Fruit fly (Drosophila melanogaster): ENCODE results near the gene Gga.

The Gga gene

dm6 chrX:9600818-9601732 lies at the start of gene Gga:
Gga (plus strand) TSS chrX:9601030.
- TF ChIP-seq CG8301 (tag; optimal IDR thresholded peaks at IDR 0.05) (no peak), CG15710 (tag; optimal IDR thresholded peaks at IDR 0.05) (no peak), Pif1B (GFP tag; optimal IDR thresholded peaks at IDR 0.05) (no peak), EcR (GFP tag; optimal IDR thresholded peaks at IDR 0.05) (no peak), CG14655 (GFP tag; optimal IDR thresholded peaks at IDR 0.05) (no peak), CG13204 (GFP tag; optimal IDR thresholded peaks at IDR 0.05) (no peak), CG10348 (GFP tag; IDR thresholded peaks at IDR 0.05) (no peak), CG4496 (GFP tag; IDR thresholded peaks at IDR 0.05) (0 out of 3 replicates have a peak, but pooled peaks have one; percentile 18), Ets98B (GFP tag; IDR thresholded peaks at IDR 0.05) (no peak), D1 (tag; optimal IDR thresholded peaks at IDR 0.05) (no peak), Snoo (tag; optimal IDR thresholded peaks at IDR 0.05) (no peak), CG17806 (tag; optimal IDR thresholded peaks at IDR 0.05) (no peak), CG12605 (GFP tag; IDR thresholded peaks at IDR 0.05) (no peak), CG9948 (tag; optimal IDR thresholded peaks at IDR 0.05) (no peak), fd96Ca (GFP tag; IDR thresholded peaks at IDR 0.05) (0 out of 3 replicates have a peak, but pooled peaks have one; percentile 10), CG8159 (tag; optimal IDR thresholded peaks at IDR 0.05) (no peak), CG32121 (GFP tag; IDR thresholded peaks at IDR 0.05) (peak; percentile 41; the same call in 1 of the 2 replicates), Pif1A (GFP tag; optimal IDR thresholded peaks at IDR 0.05) (no peak)

- TF ChIP-seq Ets98B (GFP tag; IDR thresholded peaks at IDR 0.05) = no peak
- TF ChIP-seq fd96Ca (GFP tag; IDR thresholded peaks at IDR 0.05) = no peak
- no peak for TF ChIP-seq CG17806 (tag; optimal IDR thresholded peaks at IDR 0.05)
- TF ChIP-seq CG9948 (tag; optimal IDR thresholded peaks at IDR 0.05) = no peak
- no peak for TF ChIP-seq CG10348 (GFP tag; IDR thresholded peaks at IDR 0.05)
- no peak for TF ChIP-seq Pif1B (GFP tag; optimal IDR thresholded peaks at IDR 0.05)
- TF ChIP-seq Pif1A (GFP tag; optimal IDR thresholded peaks at IDR 0.05) = no peak
- no peak for TF ChIP-seq D1 (tag; optimal IDR thresholded peaks at IDR 0.05)
- no peak for TF ChIP-seq CG8301 (tag; optimal IDR thresholded peaks at IDR 0.05)
- TF ChIP-seq CG32121 (GFP tag; IDR thresholded peaks at IDR 0.05) = no peak
- no peak for TF ChIP-seq CG15710 (tag; optimal IDR thresholded peaks at IDR 0.05)
- TF ChIP-seq rn (GFP tag; IDR thresholded peaks at IDR 0.05) = no peak
- TF ChIP-seq CG13204 (GFP tag; optimal IDR thresholded peaks at IDR 0.05) = no peak
- TF ChIP-seq CG14655 (GFP tag; optimal IDR thresholded peaks at IDR 0.05) = no peak
- no peak for TF ChIP-seq CG34367 (tag; optimal IDR thresholded peaks at IDR 0.05)
- no peak for TF ChIP-seq Snoo (tag; optimal IDR thresholded peaks at IDR 0.05)
- no peak for TF ChIP-seq CG12605 (GFP tag; IDR thresholded peaks at IDR 0.05)
- no peak for TF ChIP-seq EcR (GFP tag; optimal IDR thresholded peaks at IDR 0.05)
- TF ChIP-seq CG4496 (GFP tag; IDR thresholded peaks at IDR 0.05) = no peak
These were observed 49.7 kb upstream of the Gga start for dm6 chrX:9551179-9551578.

- TF ChIP-seq EcR (GFP tag; optimal IDR thresholded peaks at IDR 0.05) (peak; percentile 18), CG4496 (GFP tag; IDR thresholded peaks at IDR 0.05) (peak; percentile 93), CG14655 (GFP tag; optimal IDR thresholded peaks at IDR 0.05) (peak; percentile 87), Ets98B (GFP tag; IDR thresholded peaks at IDR 0.05) (peak; percentile 87), CG34367 (tag; optimal IDR thresholded peaks at IDR 0.05) (peak; percentile 86), fd96Ca (GFP tag; IDR thresholded peaks at IDR 0.05) (peak; percentile 84), CG12605 (GFP tag; IDR thresholded peaks at IDR 0.05) (peak; percentile 90), CG9948 (tag; optimal IDR thresholded peaks at IDR 0.05) (peak; percentile 80), gl (tag; optimal IDR thresholded peaks at IDR 0.05) (peak; percentile 59), Pif1A (GFP tag; optimal IDR thresholded peaks at IDR 0.05) (peak; percentile 87), Snoo (tag; optimal IDR thresholded peaks at IDR 0.05) (peak; percentile 89), CG8301 (tag; optimal IDR thresholded peaks at IDR 0.05) (peak; percentile 82), CG17806 (tag; optimal IDR thresholded peaks at IDR 0.05) (peak; percentile 83), CG32121 (GFP tag; IDR thresholded peaks at IDR 0.05) (peak; percentile 77; the same call in 1 of the 2 replicates), CG10348 (GFP tag; IDR thresholded peaks at IDR 0.05) (no peak), CG15710 (tag; optimal IDR thresholded peaks at IDR 0.05) (peak; percentile 84), Pif1B (GFP tag; optimal IDR thresholded peaks at IDR 0.05) (peak; percentile 76), rn (GFP tag; IDR thresholded peaks at IDR 0.05) (0 out of 2 replicates have a peak, but pooled peaks have one; percentile 46), CG13204 (GFP tag; optimal IDR thresholded peaks at IDR 0.05) (peak; percentile 76), D1 (tag; optimal IDR thresholded peaks at IDR 0.05) (no peak), CG8159 (tag; optimal IDR thresholded peaks at IDR 0.05) (peak; percentile 89)
These were observed 47.1 kb upstream of the Gga start for dm6 chrX:9553545-9554320.

- peak; percentile 57 for TF ChIP-seq CG15710 (tag; optimal IDR thresholded peaks at IDR 0.05)
- TF ChIP-seq rn (GFP tag; IDR thresholded peaks at IDR 0.05) = peak; percentile 69
- peak; percentile 60 for TF ChIP-seq gl (tag; optimal IDR thresholded peaks at IDR 0.05)
- peak; percentile 82 for TF ChIP-seq CG34367 (tag; optimal IDR thresholded peaks at IDR 0.05)
- peak; percentile 20 for TF ChIP-seq CG8301 (tag; optimal IDR thresholded peaks at IDR 0.05)
- TF ChIP-seq CG13204 (GFP tag; optimal IDR thresholded peaks at IDR 0.05) = no peak
- peak; percentile 91 for TF ChIP-seq Snoo (tag; optimal IDR thresholded peaks at IDR 0.05)
- TF ChIP-seq Ets98B (GFP tag; IDR thresholded peaks at IDR 0.05) = peak; percentile 73
- TF ChIP-seq CG10348 (GFP tag; IDR thresholded peaks at IDR 0.05) = no peak
- TF ChIP-seq Pif1A (GFP tag; optimal IDR thresholded peaks at IDR 0.05) = no peak
- peak; percentile 61; the same call in 1 of the 2 replicates for TF ChIP-seq CG32121 (GFP tag; IDR thresholded peaks at IDR 0.05)
- TF ChIP-seq CG17806 (tag; optimal IDR thresholded peaks at IDR 0.05) = peak; percentile 7
- peak; percentile 65 for TF ChIP-seq Pif1B (GFP tag; optimal IDR thresholded peaks at IDR 0.05)
- TF ChIP-seq CG14655 (GFP tag; optimal IDR thresholded peaks at IDR 0.05) = no peak
- TF ChIP-seq CG9948 (tag; optimal IDR thresholded peaks at IDR 0.05) = no peak
- TF ChIP-seq EcR (GFP tag; optimal IDR thresholded peaks at IDR 0.05) = peak; percentile 45
- peak; percentile 96 for TF ChIP-seq CG4496 (GFP tag; IDR thresholded peaks at IDR 0.05)
- peak; percentile 78 for TF ChIP-seq CG12605 (GFP tag; IDR thresholded peaks at IDR 0.05)
- TF ChIP-seq fd96Ca (GFP tag; IDR thresholded peaks at IDR 0.05) = peak; percentile 73
- peak; percentile 2 for TF ChIP-seq CG8159 (tag; optimal IDR thresholded peaks at IDR 0.05)
- TF ChIP-seq D1 (tag; optimal IDR thresholded peaks at IDR 0.05) = no peak
These were observed 46.5 kb upstream of the Gga start, which contains the start of gene RpS28b for dm6 chrX:9554346-9554808. RpS28b (plus strand) TSS chrX:9554623.
